Fruit fly (Drosophila melanogaster): ENCODE measurements around the gene CG6707.

Gene CG6707

DNA sequence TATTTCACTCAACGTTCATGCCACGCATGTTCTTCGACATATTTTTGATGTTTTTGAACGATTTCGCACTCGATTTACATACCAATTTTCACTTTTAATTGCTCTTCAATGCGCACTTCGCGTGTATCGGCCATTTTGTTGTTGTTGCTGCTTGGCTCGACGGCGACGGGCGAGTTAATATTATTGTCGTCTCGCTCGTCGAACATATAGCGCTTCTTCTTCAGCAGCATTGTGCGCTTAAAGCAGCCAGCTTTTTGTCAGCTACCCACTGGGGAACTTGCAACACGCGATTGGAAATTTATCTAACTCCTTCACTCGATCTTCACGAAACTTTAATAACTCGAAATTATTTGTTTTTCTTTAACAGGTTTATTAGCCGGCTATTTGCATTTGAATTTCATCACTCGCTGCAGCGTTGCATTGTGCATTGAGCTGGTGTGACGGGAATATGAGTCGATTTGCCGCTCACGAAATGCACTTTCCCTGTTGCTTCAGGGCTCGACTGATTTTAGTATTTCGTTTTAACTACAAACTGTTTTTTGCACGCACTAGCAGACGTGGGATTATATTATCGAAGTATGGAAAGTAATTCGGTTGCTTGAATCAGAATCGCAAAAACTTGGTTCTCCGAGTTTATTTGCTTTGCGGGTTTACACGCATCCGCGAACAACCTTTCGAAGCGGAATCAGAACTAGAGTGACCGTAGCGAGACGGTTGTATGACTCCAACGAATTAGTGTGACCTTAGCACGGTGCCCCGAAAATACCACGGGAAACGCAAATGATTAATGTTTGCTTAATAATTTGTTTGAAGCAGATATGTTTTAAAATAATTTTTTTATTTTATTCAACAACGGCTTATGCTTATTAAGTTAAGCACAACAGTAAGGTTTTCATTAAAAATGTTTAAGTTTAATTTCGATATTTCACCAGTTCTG, 43.5 kb downstream of the CG6707 start, which contains the start of gene RasGAP1 (continued):
- peak; percentile 36 for TF ChIP-seq chn (GFP tag; optimal IDR thresholded peaks at IDR 0.05)
- TF ChIP-seq CG7963 (GFP tag; IDR thresholded peaks at IDR 0.05; ENCODE audit: partially characterized antibody) = 0 out of 3 replicates have a peak, but pooled peaks have one; percentile 33
- peak; percentile 51 for TF ChIP-seq vvl (GFP tag; IDR thresholded peaks at IDR 0.05)
- TF ChIP-seq CG12219 (GFP tag; optimal IDR thresholded peaks at IDR 0.05) = peak; percentile 18
- TF ChIP-seq amos (GFP tag; IDR thresholded peaks at IDR 0.05; ENCODE audit: partially characterized antibody) = peak; percentile 46
- peak; percentile 11; the same call in 2 of the 3 replicates for TF ChIP-seq row (GFP tag; IDR thresholded peaks at IDR 0.05)
- TF ChIP-seq Dp (GFP tag; optimal IDR thresholded peaks at IDR 0.05) = peak; percentile 25
- no peak for TF ChIP-seq Oli (tag; optimal IDR thresholded peaks at IDR 0.05)
- no peak for TF ChIP-seq Hsf (GFP tag; optimal IDR thresholded peaks at IDR 0.05)
- no peak for TF ChIP-seq btn (GFP tag; optimal IDR thresholded peaks at IDR 0.05)
- TF ChIP-seq CoRest (tag; optimal IDR thresholded peaks at IDR 0.05) = peak; percentile 7
- peak; percentile 36 for TF ChIP-seq Sry-δ (GFP tag; optimal IDR thresholded peaks at IDR 0.05)
- peak; percentile 57; the same call in 3 of the 4 replicates for TF ChIP-seq Dll (GFP tag; IDR thresholded peaks at IDR 0.05; ENCODE audit: partially characterized antibody)
- 0 out of 2 replicates have a peak, but pooled peaks have one; percentile 6 for TF ChIP-seq HLH3B (GFP tag; IDR thresholded peaks at IDR 0.05)
- TF ChIP-seq oc (tag; optimal IDR thresholded peaks at IDR 0.05) = no peak
- TF ChIP-seq dati (GFP tag; IDR thresholded peaks at IDR 0.05) = no peak
- no peak for TF ChIP-seq bowl (GFP tag; IDR thresholded peaks at IDR 0.05)
- peak; percentile 22 for TF ChIP-seq CG15269 (tag; optimal IDR thresholded peaks at IDR 0.05)
- TF ChIP-seq Dref (GFP tag; IDR thresholded peaks at IDR 0.05) = peak; percentile 56
- TF ChIP-seq CG12391 (tag; optimal IDR thresholded peaks at IDR 0.05) = no peak
- peak; percentile 2 for TF ChIP-seq ATbp (GFP tag; optimal IDR thresholded peaks at IDR 0.05)
- peak; percentile 47 for TF ChIP-seq HLHmδ (GFP tag; optimal IDR thresholded peaks at IDR 0.05)
- peak; percentile 43; the same call in 1 of the 3 replicates for TF ChIP-seq so (GFP tag; IDR thresholded peaks at IDR 0.05)
- peak; percentile 72 for TF ChIP-seq CG34422 (GFP tag; IDR thresholded peaks at IDR 0.05)
- TF ChIP-seq CTCF (GFP tag; optimal IDR thresholded peaks at IDR 0.05) = peak; percentile 5
- peak; percentile 9 for TF ChIP-seq CG9817 (tag; optimal IDR thresholded peaks at IDR 0.05)
- no peak for TF ChIP-seq CG3847 (GFP tag; IDR thresholded peaks at IDR 0.05)
- TF ChIP-seq CG9797 (GFP tag; optimal IDR thresholded peaks at IDR 0.05) = peak; percentile 85
- peak; percentile 99 for TF ChIP-seq her (GFP tag; optimal IDR thresholded peaks at IDR 0.05)
- no peak for TF ChIP-seq cad (GFP tag; optimal IDR thresholded peaks at IDR 0.05)
- peak; percentile 15 for TF ChIP-seq psq (GFP tag; optimal IDR thresholded peaks at IDR 0.05)
- TF ChIP-seq Sin3A (optimal IDR thresholded peaks at IDR 0.05) = peak; percentile 94
- 0 out of 3 replicates have a peak, but pooled peaks have one; percentile 36 for TF ChIP-seq z (GFP tag; IDR thresholded peaks at IDR 0.05)
- TF ChIP-seq CG15514 (GFP tag; optimal IDR thresholded peaks at IDR 0.05) = peak; percentile 65
- TF ChIP-seq gfzf (GFP tag; optimal IDR thresholded peaks at IDR 0.05) = peak; percentile 78
- peak; percentile 24 for TF ChIP-seq Blimp-1 (GFP tag; optimal IDR thresholded peaks at IDR 0.05)
- TF ChIP-seq HHEX (GFP tag; optimal IDR thresholded peaks at IDR 0.05) = peak; percentile 5
- TF ChIP-seq CG11560 (tag; IDR thresholded peaks at IDR 0.05) = peak; percentile 95
- TF ChIP-seq HmgZ (tag; optimal IDR thresholded peaks at IDR 0.05) = no peak
- 0 out of 3 replicates have a peak, but pooled peaks have one; percentile 33 for TF ChIP-seq CG2199 (GFP tag; IDR thresholded peaks at IDR 0.05)
- peak; percentile 2 for TF ChIP-seq CG9437 (GFP tag; optimal IDR thresholded peaks at IDR 0.05)
- TF ChIP-seq ssp (GFP tag; IDR thresholded peaks at IDR 0.05) = peak; percentile 26; the same call in 1 of the 2 replicates
- 0 out of 2 replicates have a peak, but pooled peaks have one; percentile 36 for TF ChIP-seq Scr (GFP tag; IDR thresholded peaks at IDR 0.05; ENCODE audit: partially characterized antibody)
- TF ChIP-seq Pdp1 (GFP tag; optimal IDR thresholded peaks at IDR 0.05) = peak in 1 of 2 experiments; percentile 10
- peak; percentile 47 for TF ChIP-seq CG1603 (tag; optimal IDR thresholded peaks at IDR 0.05)
- TF ChIP-seq CG13894 (tag; optimal IDR thresholded peaks at IDR 0.05) = peak; percentile 11
- TF ChIP-seq shn (GFP tag; optimal IDR thresholded peaks at IDR 0.05) = peak; percentile 11
- peak; percentile 61 for TF ChIP-seq BEAF-32 (GFP tag; optimal IDR thresholded peaks at IDR 0.05)

All from whole organism, embryonic.